Worm (Caenorhabditis elegans) whole organism, mixed stage, embryonic: ENCODE data around the gene faxc-1.

Experiments used
- M03D4.4 ChIP-seq: sonication (generic microtip); optimal IDR thresholded peaks from 2 replicates; lab custom pipeline; 2017; ENCODE audit warnings: mild to moderate bottlenecking, missing genetic modification characterization, missing compliant biosample characterization
- bed-3 ChIP-seq: fragments of 200-800 bp; sonication (Bioruptor generic); optimal IDR thresholded peaks from 3 replicates; lab custom pipeline; 2018; ENCODE audit warnings: mild to moderate bottlenecking, missing genetic modification characterization, moderate library complexity, missing compliant biosample characterization
- blmp-1 ChIP-seq: fragments of 150-350 bp; optimal IDR thresholded peaks from 2 replicates; lab custom pipeline; 2014; ENCODE audit warnings: missing biosample characterization, missing genetic modification characterization
- ceh-39 ChIP-seq: fragments of 150-350 bp; optimal IDR thresholded peaks from 2 replicates; lab custom pipeline; 2014; ENCODE audit warnings: missing biosample characterization, missing genetic modification characterization
- ceh-43 ChIP-seq: fragments of 200-800 bp; sonication (Bioruptor generic); optimal IDR thresholded peaks from 2 replicates; lab custom pipeline; 2018; ENCODE audit warnings: mild to moderate bottlenecking, missing genetic modification characterization, moderate library complexity, missing compliant biosample characterization
- ceh-83 ChIP-seq: fragments of 200-800 bp; sonication (Bioruptor generic); optimal IDR thresholded peaks from 2 replicates; lab custom pipeline; 2018; ENCODE audit warnings: mild to moderate bottlenecking, missing genetic modification characterization, missing compliant biosample characterization
- ces-1 ChIP-seq: fragments of 150-350 bp; optimal IDR thresholded peaks from 2 replicates; lab custom pipeline; 2014; ENCODE audit warnings: missing biosample characterization, missing genetic modification reagents, missing genetic modification characterization
- cnd-1 ChIP-seq: fragments of 200-800 bp; sonication (Bioruptor generic); optimal IDR thresholded peaks from 2 replicates; lab custom pipeline; 2018; ENCODE audit warnings: mild to moderate bottlenecking, missing genetic modification characterization, missing compliant biosample characterization
- drap-1 ChIP-seq: fragments of 200-800 bp; sonication (Bioruptor generic); optimal IDR thresholded peaks from 3 replicates; lab custom pipeline; 2018; ENCODE audit warnings: mild to moderate bottlenecking, missing genetic modification characterization, missing compliant biosample characterization
- elt-1 ChIP-seq: sonication (generic microtip); optimal IDR thresholded peaks from 2 replicates; lab custom pipeline; 2017; ENCODE audit warnings: missing genetic modification characterization, mild to moderate bottlenecking, missing compliant biosample characterization, antibody characterized with exemption, moderate library complexity, borderline replicate concordance; ENCODE audit not compliant: insufficient read depth
- elt-3 ChIP-seq: fragments of 150-350 bp; optimal IDR thresholded peaks from 2 replicates; lab custom pipeline; 2014; ENCODE audit warnings: missing biosample characterization, missing genetic modification characterization
- flh-1 ChIP-seq: fragments of 200-800 bp; sonication (Bioruptor generic); optimal IDR thresholded peaks from 2 replicates; lab custom pipeline; 2018; ENCODE audit warnings: mild to moderate bottlenecking, missing genetic modification characterization, moderate library complexity, missing compliant biosample characterization
- hlh-1 ChIP-seq: fragments of 150-350 bp; optimal IDR thresholded peaks from 2 replicates; lab custom pipeline; 2014; ENCODE audit warnings: missing biosample characterization, missing genetic modification reagents, missing genetic modification characterization
- lin-32 ChIP-seq: fragments of 200-800 bp; sonication (Bioruptor generic); optimal IDR thresholded peaks from 2 replicates; lab custom pipeline; 2018; ENCODE audit warnings: mild to moderate bottlenecking, missing genetic modification characterization, missing compliant biosample characterization
- lsy-2 ChIP-seq: fragments of 150-350 bp; optimal IDR thresholded peaks from 2 replicates; lab custom pipeline; 2014; ENCODE audit warnings: missing biosample characterization, missing genetic modification characterization
- mab-5 ChIP-seq: fragments of 150-350 bp; optimal IDR thresholded peaks from 2 replicates; lab custom pipeline; 2014; ENCODE audit warnings: missing biosample characterization, missing genetic modification characterization
- nhr-2 ChIP-seq: fragments of 150-350 bp; optimal IDR thresholded peaks from 2 replicates; lab custom pipeline; 2014; ENCODE audit warnings: missing biosample characterization, missing genetic modification characterization
- nhr-237 ChIP-seq: fragments of 150-350 bp; optimal IDR thresholded peaks from 2 replicates; lab custom pipeline; 2014; ENCODE audit warnings: missing biosample characterization, missing genetic modification characterization
- nhr-28 ChIP-seq: fragments of 150-350 bp; optimal IDR thresholded peaks from 2 replicates; lab custom pipeline; 2014; ENCODE audit warnings: missing biosample characterization, missing genetic modification characterization
- nhr-76 ChIP-seq: sonication (generic microtip); optimal IDR thresholded peaks from 2 replicates; lab custom pipeline; 2017; ENCODE audit warnings: missing biosample characterization, missing genetic modification characterization
- sem-2 ChIP-seq: fragments of 200-800 bp; sonication (Bioruptor generic); optimal IDR thresholded peaks from 2 replicates; lab custom pipeline; 2018; ENCODE audit warnings: mild to moderate bottlenecking, missing genetic modification characterization, missing compliant biosample characterization
- sptf-1 ChIP-seq: sonication (generic microtip); optimal IDR thresholded peaks from 2 replicates; lab custom pipeline; 2017; ENCODE audit warnings: mild to moderate bottlenecking, missing genetic modification characterization, moderate library complexity, missing compliant biosample characterization
- tbx-8 ChIP-seq: fragments of 200-800 bp; sonication (Bioruptor generic); optimal IDR thresholded peaks from 2 replicates; lab custom pipeline; 2018; ENCODE audit warnings: mild to moderate bottlenecking, missing genetic modification characterization, moderate library complexity, missing compliant biosample characterization
- unc-120 ChIP-seq: sonication (generic microtip); optimal IDR thresholded peaks from 2 replicates; lab custom pipeline; 2017; ENCODE audit warnings: missing genetic modification characterization, missing compliant biosample characterization; ENCODE audit not compliant: poor library complexity, severe bottlenecking
- unc-39 ChIP-seq: fragments of 150-350 bp; optimal IDR thresholded peaks from 2 replicates; lab custom pipeline; 2014; ENCODE audit warnings: missing biosample characterization, missing genetic modification characterization
- unc-62 ChIP-seq: fragments of 150-350 bp; optimal IDR thresholded peaks from 2 replicates; lab custom pipeline; 2014; ENCODE audit warnings: missing biosample characterization, missing genetic modification reagents, missing genetic modification characterization
- zip-8 ChIP-seq: fragments of 150-350 bp; optimal IDR thresholded peaks from 2 replicates; lab custom pipeline; 2014; ENCODE audit warnings: missing biosample characterization, missing genetic modification characterization
- ztf-11 ChIP-seq: fragments of 150-350 bp; optimal IDR thresholded peaks from 2 replicates; lab custom pipeline; 2014; ENCODE audit warnings: missing biosample characterization, missing genetic modification characterization

faxc-1 gene

ce11 chrII:12266145-12266544 lies 2.2 kb downstream of the faxc-1 start, which contains the start of gene tric-1B.1:
TSS of gene tric-1B.1 (minus strand) at chrII:12266245.
- no peak for TF ChIP-seq bed-3 (GFP tag; lab: Kevin White, UChicago)
- no peak for TF ChIP-seq mab-5 (tag; lab: Kevin White, UChicago)
- TF ChIP-seq ces-1 (GFP tag; lab: Kevin White, UChicago): no peak
- TF ChIP-seq nhr-237 (tag; lab: Kevin White, UChicago): no peak
- no peak for TF ChIP-seq drap-1 (GFP tag; lab: Kevin White, UChicago)
- no peak for TF ChIP-seq sptf-1 (tag; lab: Kevin White, UChicago)
- TF ChIP-seq unc-62 (GFP tag; lab: Kevin White, UChicago): no peak
- no peak for TF ChIP-seq ztf-11
- TF ChIP-seq elt-3 (tag; lab: Kevin White, UChicago): no peak
- no peak for TF ChIP-seq zip-8 (tag; lab: Kevin White, UChicago)
- no peak for TF ChIP-seq ceh-43 (GFP tag; lab: Kevin White, UChicago)

ce11 chrII:12266797-12267196 lies 2.8 kb downstream of the faxc-1 start:
- TF ChIP-seq flh-1 (GFP tag; lab: Kevin White, UChicago) (no peak), tbx-8 (GFP tag; lab: Kevin White, UChicago) (no peak), ceh-39 (tag; lab: Kevin White, UChicago) (no peak), lsy-2 (tag; lab: Kevin White, UChicago) (no peak), cnd-1 (tag; lab: Kevin White, UChicago) (no peak), ztf-11 (no peak), nhr-76 (tag; lab: Kevin White, UChicago) (no peak), lin-32 (no peak), mab-5 (tag; lab: Kevin White, UChicago) (no peak), elt-1 (tag; lab: Kevin White, UChicago) (no peak), unc-120 (tag; lab: Kevin White, UChicago) (no peak)

- TF ChIP-seq unc-120 (tag; lab: Kevin White, UChicago) (peak; percentile 31), ceh-83 (GFP tag; lab: Kevin White, UChicago) (no peak), unc-62 (GFP tag; lab: Kevin White, UChicago) (peak; percentile 0), sptf-1 (tag; lab: Kevin White, UChicago) (peak; percentile 50), hlh-1 (tag; lab: Kevin White, UChicago) (peak; percentile 71), M03D4.4 (tag; lab: Kevin White, UChicago) (peak; percentile 59)
Observed at ce11 chrII:12268857-12269256, 4.9 kb downstream of the faxc-1 start.

ce11 chrII:12274944-12275343 lies 11.0 kb downstream of the faxc-1 start, which contains the start of gene Y57A10A.27:
TSS of gene Y57A10A.27 (minus strand) at chrII:12275044.
- TF ChIP-seq ceh-39 (tag; lab: Kevin White, UChicago): no peak
- TF ChIP-seq nhr-2 (tag; lab: Kevin White, UChicago): no peak
- no peak for TF ChIP-seq zip-8 (tag; lab: Kevin White, UChicago)
- no peak for TF ChIP-seq nhr-28 (tag; lab: Kevin White, UChicago)
- no peak for TF ChIP-seq ceh-83 (GFP tag; lab: Kevin White, UChicago)
- TF ChIP-seq hlh-1 (tag; lab: Kevin White, UChicago): no peak
- TF ChIP-seq sptf-1 (tag; lab: Kevin White, UChicago): no peak
- TF ChIP-seq tbx-8 (GFP tag; lab: Kevin White, UChicago): no peak
- no peak for TF ChIP-seq blmp-1 (tag; lab: Kevin White, UChicago)

ce11 chrII:12278602-12279001 lies 14.6 kb downstream of the faxc-1 start:
- TF ChIP-seq unc-39 (tag; lab: Kevin White, UChicago): no peak

- TF ChIP-seq sem-2 (GFP tag; lab: Kevin White, UChicago) (no peak), ces-1 (GFP tag; lab: Kevin White, UChicago) (peak; percentile 67)
Observed at ce11 chrII:12279259-12279658, 15.3 kb downstream of the faxc-1 start, which contains the start of the genes tric-1B.2 and Y57A10A.29. TSS of gene tric-1B.2 (minus strand) at chrII:12279387. TSS of gene Y57A10A.29 (plus strand) at chrII:12279561.
